Fruit fly (Drosophila melanogaster): ENCODE data around the gene polo.

- TF ChIP-seq CG8478 (optimal IDR thresholded peaks at IDR 0.05) (no peak), CTCF (optimal IDR thresholded peaks at IDR 0.05) (no peak)
Measured at dm6 chr3L:20316956-20317589, 7.6 kb downstream of the polo start, which contains the start of gene Spn77Ba.

Measured in S2 (cell line).